Worm (Caenorhabditis elegans) whole organism, L4/young adult: ENCODE results near the gene npr-36.

ENCODE experiments used
- W03F9.2 ChIP-seq: fragments of 150-350 bp; optimal IDR thresholded peaks from 2 replicates; lab custom pipeline; 2014; ENCODE audit warnings: missing biosample characterization, missing genetic modification characterization
- dao-5 ChIP-seq: sonication (generic microtip); optimal IDR thresholded peaks from 2 replicates; lab custom pipeline; 2016; ENCODE audit warnings: missing genotype, missing genetic modification characterization, moderate library complexity, missing compliant biosample characterization
- him-1 ChIP-seq: sonication (generic microtip); optimal IDR thresholded peaks from 2 replicates; lab custom pipeline; 2016; ENCODE audit warnings: missing genotype, missing genetic modification reagents, missing genetic modification characterization, missing compliant biosample characterization

ce11 chrX:17349411-17349810 is 10.1 kb upstream of the npr-36 start:
- no peak for TF ChIP-seq him-1
- TF ChIP-seq W03F9.2 (tag; lab: Kevin White, UChicago), result no peak
- no peak for TF ChIP-seq dao-5 (tag; lab: Kevin White, UChicago)
